Fruit fly (Drosophila melanogaster): Measurements from ENCODE around the gene CG42685.

DNA sequence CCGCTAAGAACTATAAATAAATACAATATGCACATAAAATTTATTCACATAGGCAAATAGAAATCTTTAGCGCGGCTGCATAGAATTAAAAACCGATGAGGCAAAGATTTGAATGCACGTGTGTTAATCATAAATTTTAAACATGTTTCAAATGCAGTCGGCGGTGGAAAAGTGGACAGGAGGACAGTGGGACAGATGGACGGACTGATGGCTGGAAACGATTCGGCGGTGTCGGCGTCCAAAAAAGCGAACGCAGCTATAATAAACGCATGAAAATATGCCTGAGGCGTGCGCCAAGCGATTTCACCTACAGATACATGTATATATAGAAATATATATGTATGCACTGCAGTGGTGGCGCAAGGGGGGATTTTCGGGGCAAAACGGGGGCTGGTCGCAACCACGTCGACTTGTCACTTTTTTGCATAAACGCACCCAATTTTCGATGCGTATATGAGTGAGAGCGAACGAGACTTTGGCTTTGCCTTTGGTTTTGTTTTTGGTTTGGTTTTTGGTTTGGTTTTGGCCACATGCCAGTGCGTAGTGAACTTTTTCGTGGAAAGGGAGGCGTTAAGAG lies 30.4 kb downstream of the CG42685 start:
- no peak for TF ChIP-seq Myc (optimal IDR thresholded peaks at IDR 0.05)
- TF ChIP-seq h (optimal IDR thresholded peaks at IDR 0.05), result no peak

Data from Kc167 (cell line).